Fruit fly (Drosophila melanogaster) whole organism, embryonic: Measurements from ENCODE around the gene CG8112.
A peak's percentile ranks its signal among the peaks of the same experiment; 100 is the strongest.

Source experiments
- CG12769 ChIP-seq: fragments of 200-800 bp; sonication (Bioruptor generic); optimal IDR thresholded peaks from 2 replicates; lab custom pipeline; 2019; ENCODE audit warnings: missing biosample characterization, mild to moderate bottlenecking, missing genetic modification characterization, moderate library complexity
- CG1529 ChIP-seq: fragments of 200-800 bp; sonication (Bioruptor generic); optimal IDR thresholded peaks from 3 replicates; lab custom pipeline; 2018; ENCODE audit warnings: missing biosample characterization, missing genetic modification characterization
- CG15514 ChIP-seq: fragments of 200-800 bp; sonication (Bioruptor generic); optimal IDR thresholded peaks from 3 replicates; lab custom pipeline; 2017; ENCODE audit warnings: missing biosample characterization, missing genetic modification characterization, mild to moderate bottlenecking, moderate library complexity, missing genetic modification reagents
- CG1603 ChIP-seq: fragments of 200-800 bp; sonication (Bioruptor generic); optimal IDR thresholded peaks from 2 replicates; lab custom pipeline; 2019; ENCODE audit warnings: missing biosample characterization, mild to moderate bottlenecking, missing genetic modification characterization, moderate library complexity
- CG16779 ChIP-seq: fragments of 200-800 bp; sonication (Bioruptor generic); IDR thresholded peaks from 2 replicates; pipeline ENCODE4 v1.3.6; 2022; ENCODE audit warnings: missing biosample characterization, missing genetic modification characterization
- CG17328 ChIP-seq: fragments of 200-800 bp; sonication (Bioruptor generic); IDR thresholded peaks from 2 replicates; pipeline ENCODE4 v1.3.6; 2022; ENCODE audit warnings: missing biosample characterization, missing genetic modification characterization
- CG2875 ChIP-seq: fragments of 200-800 bp; sonication (Bioruptor generic); optimal IDR thresholded peaks from 2 replicates; lab custom pipeline; 2017; ENCODE audit warnings: missing biosample characterization, mild to moderate bottlenecking, missing genetic modification characterization, missing genetic modification reagents
- CG32772 ChIP-seq: fragments of 200-800 bp; sonication (Bioruptor generic); IDR thresholded peaks from 2 replicates; pipeline ENCODE4 v1.3.6; 2022; ENCODE audit warnings: missing biosample characterization, missing genetic modification characterization
- CG3847 ChIP-seq: fragments of 200-800 bp; sonication (Bioruptor generic); IDR thresholded peaks from 2 replicates; pipeline ENCODE4 v1.3.6; 2022; ENCODE audit warnings: missing biosample characterization, missing genetic modification characterization
- CG4328 ChIP-seq: fragments of 200-800 bp; sonication (Bioruptor generic); optimal IDR thresholded peaks from 3 replicates; lab custom pipeline; 2017; ENCODE audit warnings: missing biosample characterization, missing genetic modification reagents, missing genetic modification characterization
- CG5953 ChIP-seq: fragments of 200-800 bp; sonication (Bioruptor generic); IDR thresholded peaks from 2 replicates; pipeline ENCODE4 v1.3.6; 2022; ENCODE audit warnings: missing biosample characterization, missing genetic modification characterization
- CG6689 ChIP-seq: fragments of 200-800 bp; sonication (Bioruptor generic); IDR thresholded peaks from 2 replicates; pipeline ENCODE4 v1.3.6; 2022; ENCODE audit warnings: missing biosample characterization, missing genetic modification characterization
- CG7357 ChIP-seq: fragments of 200-800 bp; sonication (Bioruptor generic); IDR thresholded peaks from 3 replicates; pipeline ENCODE4 v1.3.6; 2022; ENCODE audit warnings: missing biosample characterization, missing genetic modification characterization
- Chrac-16 ChIP-seq: fragments of 200-800 bp; sonication (Bioruptor generic); optimal IDR thresholded peaks from 3 replicates; lab custom pipeline; 2016; ENCODE audit warnings: missing biosample characterization, missing genetic modification characterization
- Drgx ChIP-seq: fragments of 200-800 bp; sonication (Bioruptor generic); IDR thresholded peaks from 2 replicates; pipeline ENCODE4 v1.3.6; 2022; ENCODE audit warnings: missing biosample characterization, missing genetic modification characterization
- ERR ChIP-seq: fragments of 200-800 bp; sonication (Bioruptor generic); optimal IDR thresholded peaks from 2 replicates; lab custom pipeline; 2016; ENCODE audit warnings: missing biosample characterization, missing genetic modification characterization
- Eip74EF ChIP-seq, 2 experiments: fragments of 200-800 bp in 1 of 2; fragments of >200 bp in 1 of 2; sonication (Bioruptor generic) in 1 of 2; optimal IDR thresholded peaks; 2 replicates each; lab custom pipeline; 2017 to 2019; ENCODE audit warnings: missing biosample characterization in 2 of 2, missing genetic modification characterization in 2 of 2, mild to moderate bottlenecking in 1 of 2, moderate library complexity in 1 of 2
- H15 ChIP-seq: fragments of 200-800 bp; sonication (Bioruptor generic); IDR thresholded peaks from 3 replicates; pipeline ENCODE4 v1.3.6; 2022; ENCODE audit warnings: missing biosample characterization, missing genetic modification characterization
- Hey ChIP-seq: fragments of 200-800 bp; sonication (Bioruptor generic); optimal IDR thresholded peaks from 3 replicates; lab custom pipeline; 2018; ENCODE audit warnings: missing biosample characterization, mild to moderate bottlenecking, missing genetic modification characterization
- Jarid2 ChIP-seq: fragments of 200-800 bp; sonication (Bioruptor generic); optimal IDR thresholded peaks from 3 replicates; lab custom pipeline; 2017; ENCODE audit warnings: mild to moderate bottlenecking, missing biosample characterization, missing genetic modification reagents, missing genetic modification characterization
- MTF-1 ChIP-seq: fragments of 200-800 bp; sonication (Bioruptor generic); optimal IDR thresholded peaks from 2 replicates; lab custom pipeline; 2018; ENCODE audit warnings: missing biosample characterization, mild to moderate bottlenecking, missing genetic modification characterization, borderline replicate concordance
- Mad ChIP-seq: fragments of 200-800 bp; sonication (Bioruptor generic); optimal IDR thresholded peaks from 2 replicates; lab custom pipeline; 2016; ENCODE audit warnings: missing biosample characterization, missing genetic modification characterization
- Meics ChIP-seq: fragments of 200-800 bp; sonication (Bioruptor generic); optimal IDR thresholded peaks from 2 replicates; lab custom pipeline; 2017; ENCODE audit warnings: missing biosample characterization, mild to moderate bottlenecking, missing genetic modification characterization
- NFAT ChIP-seq: fragments of 200-800 bp; sonication (Bioruptor generic); IDR thresholded peaks from 2 replicates; pipeline ENCODE4 v1.3.6; 2022; ENCODE audit warnings: missing biosample characterization, missing genetic modification characterization
- NfI ChIP-seq: fragments of 200-800 bp; sonication (Bioruptor generic); optimal IDR thresholded peaks from 3 replicates; lab custom pipeline; 2018; ENCODE audit warnings: missing biosample characterization, mild to moderate bottlenecking, missing genetic modification characterization, moderate library complexity
- PHDP ChIP-seq: fragments of 200-800 bp; sonication (Bioruptor generic); optimal IDR thresholded peaks from 3 replicates; lab custom pipeline; 2018; ENCODE audit warnings: missing biosample characterization, mild to moderate bottlenecking, missing genetic modification characterization, moderate library complexity
- Rx ChIP-seq: fragments of 200-800 bp; sonication (Bioruptor generic); IDR thresholded peaks from 2 replicates; pipeline ENCODE4 v1.3.6; 2022; ENCODE audit warnings: missing biosample characterization, missing genetic modification characterization
- Sox102F ChIP-seq: fragments of 200-800 bp; sonication (Bioruptor generic); optimal IDR thresholded peaks from 2 replicates; lab custom pipeline; 2018; ENCODE audit warnings: missing biosample characterization, mild to moderate bottlenecking, missing genetic modification characterization, moderate library complexity
- Sry-β ChIP-seq: fragments of 200-800 bp; sonication (Bioruptor generic); optimal IDR thresholded peaks from 2 replicates; lab custom pipeline; 2018; ENCODE audit warnings: missing biosample characterization, mild to moderate bottlenecking, missing genetic modification characterization, moderate library complexity
- Sry-δ ChIP-seq: fragments of 200-800 bp; sonication (Bioruptor generic); optimal IDR thresholded peaks from 2 replicates; lab custom pipeline; 2016; ENCODE audit warnings: missing biosample characterization, missing genetic modification characterization
- YL-1 ChIP-seq: fragments of 200-800 bp; sonication (Bioruptor generic); optimal IDR thresholded peaks from 3 replicates; lab custom pipeline; 2017; ENCODE audit warnings: missing biosample characterization, mild to moderate bottlenecking, missing genetic modification characterization
- al ChIP-seq: fragments of 200-800 bp; sonication (Bioruptor generic); IDR thresholded peaks from 2 replicates; pipeline ENCODE4 v1.3.6; 2022; ENCODE audit warnings: missing biosample characterization, missing genetic modification characterization
- crc ChIP-seq: fragments of 200-800 bp; sonication (Bioruptor generic); optimal IDR thresholded peaks from 2 replicates; lab custom pipeline; 2016; ENCODE audit warnings: missing biosample characterization, missing genetic modification characterization
- dmrt99B ChIP-seq: fragments of 200-800 bp; sonication (Bioruptor generic); optimal IDR thresholded peaks from 2 replicates; lab custom pipeline; 2018; ENCODE audit warnings: missing biosample characterization, mild to moderate bottlenecking, missing genetic modification characterization, moderate library complexity
- ftz-f1 ChIP-seq: fragments of 200-800 bp; sonication (Bioruptor generic); optimal IDR thresholded peaks from 2 replicates; lab custom pipeline; 2016; ENCODE audit warnings: missing biosample characterization, missing genetic modification characterization
- gro ChIP-seq: fragments of 200-800 bp; sonication (Bioruptor generic); optimal IDR thresholded peaks from 2 replicates; lab custom pipeline; 2016; ENCODE audit warnings: missing biosample characterization, missing genetic modification characterization
- her ChIP-seq: fragments of 200-800 bp; sonication (Bioruptor generic); optimal IDR thresholded peaks from 2 replicates; lab custom pipeline; 2016; ENCODE audit warnings: missing biosample characterization, missing genetic modification characterization
- jing ChIP-seq: fragments of 200-800 bp; sonication (Bioruptor generic); optimal IDR thresholded peaks from 2 replicates; lab custom pipeline; 2018; ENCODE audit warnings: missing biosample characterization, mild to moderate bottlenecking, missing genetic modification characterization
- lbe ChIP-seq: fragments of 200-800 bp; sonication (Bioruptor generic); optimal IDR thresholded peaks from 2 replicates; lab custom pipeline; 2016; ENCODE audit warnings: missing biosample characterization, mild to moderate bottlenecking, missing genetic modification characterization
- onecut ChIP-seq: fragments of 200-800 bp; sonication (Bioruptor generic); IDR thresholded peaks from 2 replicates; pipeline ENCODE4 v1.3.6; 2022; ENCODE audit warnings: missing biosample characterization, missing genetic modification characterization
- p53 ChIP-seq: fragments of 200-800 bp; sonication (Bioruptor generic); optimal IDR thresholded peaks from 2 replicates; lab custom pipeline; 2016; ENCODE audit warnings: missing biosample characterization, missing genetic modification characterization
- prd ChIP-seq, 3 experiments: fragments of >200 bp in 2 of 3; fragments of 200-800 bp in 1 of 3; sonication (Bioruptor generic) in 1 of 3; optimal IDR thresholded peaks in 2 of 3; IDR thresholded peaks in 1 of 3; 2 replicates in 2 of 3; 3 replicates in 1 of 3; pipeline versions ENCODE4 v1.3.6 to Lab custom; 2017 to 2022; ENCODE audit warnings: missing biosample characterization in 1 of 3, missing genetic modification characterization in 1 of 3
- pros ChIP-seq: fragments of 200-800 bp; sonication (Bioruptor generic); optimal IDR thresholded peaks from 3 replicates; lab custom pipeline; 2019; ENCODE audit warnings: missing biosample characterization, mild to moderate bottlenecking, missing genetic modification characterization, moderate library complexity
- psq ChIP-seq: fragments of 200-800 bp; sonication (Bioruptor generic); optimal IDR thresholded peaks from 2 replicates; lab custom pipeline; 2017; ENCODE audit warnings: missing biosample characterization, missing genetic modification characterization
- row ChIP-seq: fragments of 200-800 bp; sonication (Bioruptor generic); IDR thresholded peaks from 3 replicates; pipeline ENCODE4 v1.3.6; 2022; ENCODE audit warnings: missing biosample characterization, missing genetic modification characterization
- scrt ChIP-seq: fragments of 200-800 bp; sonication (Bioruptor generic); optimal IDR thresholded peaks from 2 replicates; lab custom pipeline; 2018; ENCODE audit warnings: missing biosample characterization, mild to moderate bottlenecking, missing genetic modification characterization, moderate library complexity
- slbo ChIP-seq: fragments of 200-800 bp; sonication (Bioruptor generic); IDR thresholded peaks from 2 replicates; pipeline ENCODE4 v1.3.6; 2022; ENCODE audit warnings: missing biosample characterization, missing genetic modification characterization
- tgo ChIP-seq: fragments of 200-800 bp; sonication (Bioruptor generic); IDR thresholded peaks from 3 replicates; pipeline ENCODE4 v1.3.6; 2022; ENCODE audit warnings: missing biosample characterization, missing genetic modification characterization
- tio ChIP-seq: fragments of 200-800 bp; sonication (Bioruptor generic); optimal IDR thresholded peaks from 2 replicates; lab custom pipeline; 2017; ENCODE audit warnings: missing biosample characterization, missing genetic modification characterization, inconsistent platforms
- vfl ChIP-seq: fragments of 200-800 bp; sonication (Bioruptor generic); optimal IDR thresholded peaks from 2 replicates; lab custom pipeline; 2016; ENCODE audit warnings: missing biosample characterization, missing genetic modification characterization

Gene CG8112

DNA sequence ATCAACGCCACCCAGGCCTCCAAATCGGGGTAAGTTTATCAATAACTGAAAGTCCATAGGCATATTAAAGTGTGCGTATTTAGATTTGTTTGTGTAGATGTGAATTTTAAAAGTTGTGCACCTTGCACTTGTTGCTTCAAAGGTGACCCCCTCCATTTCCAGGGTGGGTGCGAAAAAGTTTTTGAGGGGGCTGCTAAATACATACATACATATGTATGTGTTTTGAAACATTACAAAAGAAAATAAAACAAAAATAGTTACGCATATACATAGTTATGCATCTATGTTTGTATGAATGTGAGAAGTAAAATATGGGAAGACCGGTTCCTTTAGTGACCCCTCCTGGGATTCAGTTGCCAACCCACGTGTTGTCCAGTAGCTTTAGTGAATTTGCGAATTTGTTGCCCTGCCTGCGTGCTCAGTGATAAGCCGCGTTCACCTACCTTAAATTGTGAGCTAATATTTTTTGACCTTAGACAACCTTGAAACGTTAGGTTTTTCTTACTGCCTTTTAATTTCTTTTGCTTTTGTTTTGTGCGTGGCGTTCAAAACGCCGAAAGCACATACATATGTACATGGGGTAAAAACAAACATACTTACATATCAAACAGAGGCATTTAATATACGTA, 42.7 kb upstream of the CG8112 start:
- TF ChIP-seq Rx = no peak
- TF ChIP-seq Drgx (GFP tag; lab: Robert Waterston, UW) = peak; percentile 66
- TF ChIP-seq CG2875 = peak; percentile 8
- TF ChIP-seq jing (GFP tag; lab: Kevin White, UChicago) = no peak
- TF ChIP-seq CG17328 (GFP tag; lab: Robert Waterston, UW) = no peak
- no peak for TF ChIP-seq CG1603
- peak; percentile 60 for TF ChIP-seq scrt (GFP tag; lab: Kevin White, UChicago)
- TF ChIP-seq YL-1 = peak; percentile 38
- TF ChIP-seq CG32772 (GFP tag; lab: Robert Waterston, UW) = no peak
- no peak for TF ChIP-seq CG16779 (GFP tag; lab: Robert Waterston, UW)
- no peak for TF ChIP-seq H15
- TF ChIP-seq al (GFP tag; lab: Robert Waterston, UW) = no peak
- no peak for TF ChIP-seq Eip74EF (GFP tag; optimal IDR thresholded peaks at IDR 0.05; lab: Kevin White, UChicago)
- no peak for TF ChIP-seq CG3847 (GFP tag; lab: Robert Waterston, UW)
- no peak for TF ChIP-seq CG5953 (GFP tag; lab: Robert Waterston, UW)
- TF ChIP-seq CG7357 (GFP tag; lab: Robert Waterston, UW) = no peak
- TF ChIP-seq NFAT = no peak
- TF ChIP-seq crc (GFP tag; lab: Kevin White, UChicago) = no peak
- no peak for TF ChIP-seq Jarid2 (GFP tag; lab: Kevin White, UChicago)
- no peak for TF ChIP-seq PHDP
- peak; percentile 31; the same call in 1 of the 2 replicates for TF ChIP-seq CG6689
- TF ChIP-seq tio (GFP tag; lab: Kevin White, UChicago) = no peak
- TF ChIP-seq Chrac-16 (GFP tag; lab: Kevin White, UChicago) = no peak
- TF ChIP-seq vfl (GFP tag; lab: Kevin White, UChicago) = no peak
- no peak for TF ChIP-seq CG15514 (GFP tag; lab: Kevin White, UChicago)
- peak; percentile 41 for TF ChIP-seq CG4328 (GFP tag; lab: Kevin White, UChicago)
- TF ChIP-seq Sox102F (GFP tag; lab: Kevin White, UChicago) = no peak
- peak; percentile 30; the same call in 1 of the 2 replicates for TF ChIP-seq slbo
- TF ChIP-seq onecut (GFP tag; lab: Robert Waterston, UW) = no peak
- no peak for TF ChIP-seq Hey (tag; lab: Kevin White, UChicago)
- no peak for TF ChIP-seq Meics (GFP tag; lab: Kevin White, UChicago)
- no peak for TF ChIP-seq Sry-δ (GFP tag; lab: Kevin White, UChicago)
- TF ChIP-seq row = no peak
- peak; percentile 62 for TF ChIP-seq ERR (GFP tag; lab: Kevin White, UChicago)
- no peak for TF ChIP-seq psq
- no peak for TF ChIP-seq tgo (GFP tag; lab: Robert Waterston, UW)
- TF ChIP-seq p53 (GFP tag; lab: Kevin White, UChicago) = no peak
- no peak for TF ChIP-seq Mad
- no peak for TF ChIP-seq prd (optimal IDR thresholded peaks at IDR 0.05; lab: Kevin White, UChicago)
- 0 out of 3 replicates have a peak, but pooled peaks have one; percentile 3 for TF ChIP-seq prd (GFP tag; IDR thresholded peaks at IDR 0.05; lab: Robert Waterston, UW)
- TF ChIP-seq gro = no peak
- peak; percentile 17 for TF ChIP-seq MTF-1 (GFP tag; lab: Kevin White, UChicago)
- no peak for TF ChIP-seq dmrt99B
- no peak for TF ChIP-seq NfI (GFP tag; lab: Kevin White, UChicago)
- TF ChIP-seq lbe (GFP tag; lab: Kevin White, UChicago) = peak; percentile 14
- TF ChIP-seq CG12769 (tag; lab: Kevin White, UChicago) = peak; percentile 29
- TF ChIP-seq CG1529 (GFP tag; lab: Kevin White, UChicago) = no peak
- TF ChIP-seq pros = no peak
- no peak for TF ChIP-seq Sry-β (GFP tag; lab: Kevin White, UChicago)
- TF ChIP-seq her (GFP tag; lab: Kevin White, UChicago) = no peak
- no peak for TF ChIP-seq ftz-f1 (GFP tag; lab: Kevin White, UChicago)
- TF ChIP-seq, all 482 proteins: peak for 12
